Worm (Caenorhabditis elegans) whole organism, L2 larva: ENCODE results near the gene klp-19.

ENCODE experiments used
- R02D3.7 ChIP-seq: fragments of 150-350 bp; optimal IDR thresholded peaks from 2 replicates; lab custom pipeline; 2014; ENCODE audit warnings: missing biosample characterization, missing genetic modification characterization
- aly-2 ChIP-seq: fragments of 150-350 bp; optimal IDR thresholded peaks from 2 replicates; lab custom pipeline; 2014; ENCODE audit warnings: missing biosample characterization, missing genetic modification characterization
- ama-1 ChIP-seq: fragments of 150-350 bp; optimal IDR thresholded peaks from 2 replicates; lab custom pipeline; 2018; ENCODE audit warnings: inconsistent platforms
- blmp-1 ChIP-seq: sonication (generic microtip); optimal IDR thresholded peaks from 2 replicates; lab custom pipeline; 2017; ENCODE audit warnings: missing genetic modification characterization, mild to moderate bottlenecking, missing compliant biosample characterization, antibody characterized with exemption, moderate library complexity; ENCODE audit not compliant: insufficient read depth
- ceh-82 ChIP-seq: fragments of 150-350 bp; optimal IDR thresholded peaks from 2 replicates; lab custom pipeline; 2014; ENCODE audit warnings: missing biosample characterization, missing genetic modification characterization
- elt-1 ChIP-seq: fragments of 150-350 bp; optimal IDR thresholded peaks from 2 replicates; lab custom pipeline; 2014; ENCODE audit warnings: missing biosample characterization, missing genetic modification characterization
- elt-3 ChIP-seq: sonication (generic microtip); optimal IDR thresholded peaks from 2 replicates; lab custom pipeline; 2017; ENCODE audit warnings: missing biosample characterization, missing genetic modification characterization
- fos-1 ChIP-seq: fragments of 150-350 bp; optimal IDR thresholded peaks from 2 replicates; lab custom pipeline; 2014; ENCODE audit warnings: missing biosample characterization, missing genetic modification characterization
- mab-5 ChIP-seq: fragments of 150-350 bp; optimal IDR thresholded peaks from 2 replicates; lab custom pipeline; 2014; ENCODE audit warnings: missing biosample characterization, missing genetic modification characterization
- snpc-4 ChIP-seq: fragments of 150-350 bp; optimal IDR thresholded peaks from 2 replicates; lab custom pipeline; 2014; ENCODE audit warnings: missing biosample characterization, missing genetic modification characterization

ce11 chrIII:13348891-13349290 is 41.8 kb upstream of the klp-19 start:
- TF ChIP-seq elt-3 (tag; lab: Kevin White, UChicago) (no peak), R02D3.7 (no peak), ama-1 (lab: Kevin White, UChicago) (no peak), ceh-82 (tag; lab: Kevin White, UChicago) (no peak), blmp-1 (tag; lab: Kevin White, UChicago) (no peak), fos-1 (tag; lab: Kevin White, UChicago) (no peak), elt-1 (no peak), mab-5 (no peak), snpc-4 (no peak), aly-2 (tag; lab: Kevin White, UChicago) (no peak)
